Fruit fly (Drosophila melanogaster) whole organism, embryonic: ENCODE results near the gene CG32246.

Experiments
- Atf3 ChIP-seq: fragments of 200-800 bp; sonication (Bioruptor generic); optimal IDR thresholded peaks from 3 replicates; lab custom pipeline; 2016; ENCODE audit warnings: missing biosample characterization, missing genetic modification characterization
- CG12236 ChIP-seq: fragments of 200-800 bp; sonication (Bioruptor generic); optimal IDR thresholded peaks from 2 replicates; lab custom pipeline; 2016; ENCODE audit warnings: missing biosample characterization, missing genetic modification characterization
- CG12299 ChIP-seq: fragments of 200-800 bp; sonication (Bioruptor generic); optimal IDR thresholded peaks from 2 replicates; lab custom pipeline; 2018; ENCODE audit warnings: missing biosample characterization, mild to moderate bottlenecking, missing genetic modification characterization
- CG13775 ChIP-seq: fragments of 200-800 bp; sonication (Bioruptor generic); optimal IDR thresholded peaks from 3 replicates; lab custom pipeline; 2017; ENCODE audit warnings: missing biosample characterization, mild to moderate bottlenecking, missing genetic modification characterization
- CG14965 ChIP-seq: fragments of 200-800 bp; sonication (Bioruptor generic); optimal IDR thresholded peaks from 2 replicates; lab custom pipeline; 2016; ENCODE audit warnings: missing biosample characterization, missing genetic modification characterization, borderline replicate concordance
- CG15696 ChIP-seq: fragments of 200-800 bp; sonication (Bioruptor generic); optimal IDR thresholded peaks from 2 replicates; lab custom pipeline; 2019; ENCODE audit warnings: missing biosample characterization, mild to moderate bottlenecking, missing genetic modification characterization, moderate library complexity
- CG2875 ChIP-seq: fragments of 200-800 bp; sonication (Bioruptor generic); optimal IDR thresholded peaks from 2 replicates; lab custom pipeline; 2017; ENCODE audit warnings: missing biosample characterization, mild to moderate bottlenecking, missing genetic modification characterization, missing genetic modification reagents
- CG30020 ChIP-seq: fragments of 200-800 bp; optimal IDR thresholded peaks from 2 replicates; lab custom pipeline; 2019; ENCODE audit warnings: missing biosample characterization, mild to moderate bottlenecking, missing genetic modification characterization, moderate library complexity
- CG4404 ChIP-seq: fragments of 200-800 bp; sonication (Bioruptor generic); IDR thresholded peaks from 2 replicates; pipeline ENCODE4 v1.3.6; 2022; ENCODE audit warnings: missing biosample characterization, missing genetic modification characterization
- CG5180 ChIP-seq: fragments of 200-800 bp; sonication (Bioruptor generic); optimal IDR thresholded peaks from 3 replicates; lab custom pipeline; 2017; ENCODE audit warnings: missing biosample characterization, missing genetic modification characterization, mild to moderate bottlenecking, moderate library complexity, missing genetic modification reagents
- CG6272 ChIP-seq: fragments of 200-800 bp; sonication (Bioruptor generic); IDR thresholded peaks from 2 replicates; pipeline ENCODE4 v1.3.6; 2022; ENCODE audit warnings: missing biosample characterization, missing genetic modification characterization
- CG8290 ChIP-seq, 3 experiments: fragments of 200-800 bp; sonication (Bioruptor generic); optimal IDR thresholded peaks; 2 replicates each; lab custom pipeline; 2016 to 2019; ENCODE audit warnings: missing biosample characterization in 3 of 3, missing genetic modification characterization in 3 of 3, mild to moderate bottlenecking in 2 of 3, moderate library complexity in 1 of 3
- CG8924 ChIP-seq: fragments of 200-800 bp; optimal IDR thresholded peaks from 3 replicates; lab custom pipeline; 2019; ENCODE audit warnings: missing biosample characterization, mild to moderate bottlenecking, missing genetic modification characterization, moderate library complexity
- CTCF ChIP-seq: fragments of 200-800 bp; sonication (Bioruptor generic); optimal IDR thresholded peaks from 2 replicates; lab custom pipeline; 2017; ENCODE audit warnings: missing biosample characterization, mild to moderate bottlenecking, missing genetic modification characterization, moderate library complexity
- CrebB ChIP-seq: fragments of 200-800 bp; sonication (Bioruptor generic); optimal IDR thresholded peaks from 3 replicates; lab custom pipeline; 2018; ENCODE audit warnings: missing biosample characterization, mild to moderate bottlenecking, missing genetic modification characterization
- Deaf1 ChIP-seq: fragments of 200-800 bp; optimal IDR thresholded peaks from 3 replicates; lab custom pipeline; 2019; ENCODE audit warnings: missing biosample characterization, mild to moderate bottlenecking, missing genetic modification characterization, moderate library complexity
- Dfd ChIP-seq, 2 experiments: fragments of >200 bp; optimal IDR thresholded peaks; 2 replicates each; lab custom pipeline; 2017; ENCODE audit warnings: missing biosample characterization in 2 of 2, missing genetic modification characterization in 2 of 2
- E2f1 ChIP-seq: fragments of 200-800 bp; sonication (Bioruptor generic); IDR thresholded peaks from 2 replicates; pipeline ENCODE4 v1.3.6; 2022; ENCODE audit warnings: missing biosample characterization, missing genetic modification characterization
- E2f2 ChIP-seq: fragments of 200-800 bp; sonication (Bioruptor generic); IDR thresholded peaks from 2 replicates; pipeline ENCODE4 v1.3.6; 2022; ENCODE audit warnings: missing biosample characterization, missing genetic modification characterization
- Fer3 ChIP-seq: fragments of 200-800 bp; sonication (Bioruptor generic); optimal IDR thresholded peaks from 2 replicates; lab custom pipeline; 2018; ENCODE audit warnings: missing biosample characterization, mild to moderate bottlenecking, missing genetic modification characterization, moderate library complexity
- HLH4C ChIP-seq: fragments of 200-800 bp; sonication (Bioruptor generic); IDR thresholded peaks from 3 replicates; pipeline ENCODE4 v1.3.6; 2022; ENCODE audit warnings: missing biosample characterization, missing genetic modification characterization; ENCODE audit not compliant: partially characterized antibody
- Mad ChIP-seq: fragments of 200-800 bp; sonication (Bioruptor generic); optimal IDR thresholded peaks from 2 replicates; lab custom pipeline; 2016; ENCODE audit warnings: missing biosample characterization, missing genetic modification characterization
- Side ChIP-seq: fragments of 200-800 bp; sonication (Bioruptor generic); optimal IDR thresholded peaks from 2 replicates; lab custom pipeline; 2016; ENCODE audit warnings: missing biosample characterization, missing genetic modification characterization
- YL-1 ChIP-seq: fragments of 200-800 bp; sonication (Bioruptor generic); optimal IDR thresholded peaks from 3 replicates; lab custom pipeline; 2017; ENCODE audit warnings: missing biosample characterization, mild to moderate bottlenecking, missing genetic modification characterization
- ara ChIP-seq: fragments of 200-800 bp; sonication (Bioruptor generic); IDR thresholded peaks from 2 replicates; pipeline ENCODE4 v1.3.6; 2022; ENCODE audit warnings: missing biosample characterization, missing genetic modification characterization
- ash1 ChIP-seq: fragments of 200-800 bp; sonication (Bioruptor generic); optimal IDR thresholded peaks from 2 replicates; lab custom pipeline; 2018; ENCODE audit warnings: missing biosample characterization, mild to moderate bottlenecking, missing genetic modification characterization
- bcd ChIP-seq: fragments of 200-800 bp; sonication (Bioruptor generic); optimal IDR thresholded peaks from 2 replicates; lab custom pipeline; 2017; ENCODE audit warnings: missing biosample characterization, mild to moderate bottlenecking, missing genetic modification characterization
- cato ChIP-seq: fragments of 200-800 bp; sonication (Bioruptor generic); optimal IDR thresholded peaks from 2 replicates; lab custom pipeline; 2016; ENCODE audit warnings: missing biosample characterization, missing genetic modification characterization, borderline replicate concordance
- caup ChIP-seq: fragments of 200-800 bp; sonication (Bioruptor generic); optimal IDR thresholded peaks from 3 replicates; lab custom pipeline; 2017; ENCODE audit warnings: missing biosample characterization, mild to moderate bottlenecking, missing genetic modification characterization, moderate library complexity; ENCODE audit not compliant: severe bottlenecking
- chn ChIP-seq: fragments of 200-800 bp; sonication (Bioruptor generic); optimal IDR thresholded peaks from 2 replicates; lab custom pipeline; 2016; ENCODE audit warnings: missing biosample characterization, missing genetic modification characterization
- dmrt11E ChIP-seq: fragments of 200-800 bp; sonication (Bioruptor generic); optimal IDR thresholded peaks from 3 replicates; lab custom pipeline; 2018; ENCODE audit warnings: missing biosample characterization, mild to moderate bottlenecking, missing genetic modification characterization, moderate library complexity
- emc ChIP-seq: fragments of 200-800 bp; sonication (Bioruptor generic); optimal IDR thresholded peaks from 2 replicates; lab custom pipeline; 2016; ENCODE audit warnings: missing biosample characterization, missing genetic modification characterization
- fd102C ChIP-seq: fragments of 200-800 bp; sonication (Bioruptor generic); optimal IDR thresholded peaks from 2 replicates; lab custom pipeline; 2018; ENCODE audit warnings: missing biosample characterization, mild to moderate bottlenecking, missing genetic modification characterization, moderate library complexity
- grn ChIP-seq: fragments of 200-800 bp; sonication (Bioruptor generic); optimal IDR thresholded peaks from 3 replicates; lab custom pipeline; 2017; ENCODE audit warnings: missing biosample characterization, missing genetic modification characterization
- hkb ChIP-seq, 2 experiments: fragments of 200-800 bp in 1 of 2; fragments of >200 bp in 1 of 2; sonication (Bioruptor generic) in 1 of 2; IDR thresholded peaks in 1 of 2; optimal IDR thresholded peaks in 1 of 2; 2 replicates each; pipeline versions ENCODE4 v1.3.6 to Lab custom; 2017 to 2022; ENCODE audit warnings: missing biosample characterization in 1 of 2, missing genetic modification characterization in 1 of 2
- hth ChIP-seq: fragments of >200 bp; optimal IDR thresholded peaks from 2 replicates; lab custom pipeline; 2017; ENCODE audit warnings: inconsistent platforms
- jigr1 ChIP-seq: fragments of 200-800 bp; sonication (Bioruptor generic); IDR thresholded peaks from 3 replicates; pipeline ENCODE4 v1.3.6; 2022; ENCODE audit warnings: missing biosample characterization, missing genetic modification characterization
- kah ChIP-seq: fragments of 200-800 bp; sonication (Bioruptor generic); optimal IDR thresholded peaks from 2 replicates; lab custom pipeline; 2018; ENCODE audit warnings: missing biosample characterization, mild to moderate bottlenecking, missing genetic modification characterization
- kni ChIP-seq: fragments of 200-800 bp; sonication (Bioruptor generic); optimal IDR thresholded peaks from 3 replicates; lab custom pipeline; 2017; ENCODE audit warnings: mild to moderate bottlenecking, missing biosample characterization, missing genetic modification reagents, missing genetic modification characterization
- nerfin-2 ChIP-seq: fragments of 200-800 bp; sonication (Bioruptor generic); IDR thresholded peaks from 2 replicates; pipeline ENCODE4 v1.3.6; 2022; ENCODE audit warnings: missing biosample characterization, missing genetic modification characterization; ENCODE audit not compliant: partially characterized antibody
- otp ChIP-seq: fragments of 200-800 bp; sonication (Bioruptor generic); IDR thresholded peaks from 3 replicates; pipeline ENCODE4, ENCODE4 v1.3.6; 2022; ENCODE audit warnings: missing biosample characterization, missing genetic modification characterization
- pb ChIP-seq: fragments of 200-800 bp; sonication (Bioruptor generic); optimal IDR thresholded peaks from 3 replicates; lab custom pipeline; 2016; ENCODE audit warnings: missing biosample characterization, missing genetic modification characterization
- pfk ChIP-seq: fragments of 200-800 bp; sonication (Bioruptor generic); optimal IDR thresholded peaks from 2 replicates; lab custom pipeline; 2018; ENCODE audit warnings: missing biosample characterization, mild to moderate bottlenecking, missing genetic modification characterization, moderate library complexity
- pum ChIP-seq: fragments of 200-800 bp; sonication (Bioruptor generic); optimal IDR thresholded peaks from 2 replicates; lab custom pipeline; 2016; ENCODE audit warnings: missing biosample characterization, missing genetic modification characterization
- repo ChIP-seq: fragments of 200-800 bp; sonication (Bioruptor generic); optimal IDR thresholded peaks from 2 replicates; lab custom pipeline; 2016; ENCODE audit warnings: missing biosample characterization, missing genetic modification characterization
- scrt ChIP-seq: fragments of 200-800 bp; sonication (Bioruptor generic); optimal IDR thresholded peaks from 2 replicates; lab custom pipeline; 2018; ENCODE audit warnings: missing biosample characterization, mild to moderate bottlenecking, missing genetic modification characterization, moderate library complexity
- seq ChIP-seq: fragments of 200-800 bp; sonication (Bioruptor generic); IDR thresholded peaks from 2 replicates; pipeline ENCODE4 v1.3.6; 2022; ENCODE audit warnings: missing biosample characterization, missing genetic modification characterization
- sna ChIP-seq: fragments of 200-800 bp; sonication (Bioruptor generic); IDR thresholded peaks from 2 replicates; pipeline ENCODE4 v1.3.6; 2022; ENCODE audit warnings: missing biosample characterization, missing genetic modification characterization; ENCODE audit not compliant: partially characterized antibody
- sr ChIP-seq: fragments of 200-800 bp; sonication (Bioruptor generic); IDR thresholded peaks from 3 replicates; pipeline ENCODE4 v1.3.6; 2022; ENCODE audit warnings: missing biosample characterization, missing genetic modification characterization
- stc ChIP-seq: fragments of 200-800 bp; sonication (Bioruptor generic); IDR thresholded peaks from 2 replicates; pipeline ENCODE4 v1.3.6; 2022; ENCODE audit warnings: missing biosample characterization, missing genetic modification characterization
- usp ChIP-seq: fragments of >200 bp; optimal IDR thresholded peaks from 2 replicates; lab custom pipeline; 2017; ENCODE audit warnings: missing biosample characterization, missing genetic modification characterization

Gene CG32246

dm6 chr3L:4607653-4608052 is 13.4 kb upstream of the CG32246 start (continued):
- TF ChIP-seq ash1 (GFP tag; lab: Kevin White, UChicago) (no peak), chn (GFP tag; lab: Kevin White, UChicago) (peak; percentile 57), usp (GFP tag; lab: Kevin White, UChicago) (no peak), emc (GFP tag; lab: Kevin White, UChicago) (no peak), CG12299 (no peak), CG13775 (GFP tag; lab: Kevin White, UChicago) (peak; percentile 6), pb (GFP tag; lab: Kevin White, UChicago) (no peak), caup (no peak), fd102C (GFP tag; lab: Kevin White, UChicago) (no peak), CG15696 (tag; lab: Kevin White, UChicago) (no peak), sna (no peak), seq (GFP tag; lab: Robert Waterston, UW) (no peak), HLH4C (GFP tag; lab: Robert Waterston, UW) (no peak), CTCF (no peak), sr (GFP tag; lab: Robert Waterston, UW) (no peak), jigr1 (GFP tag; lab: Robert Waterston, UW) (0 out of 3 replicates have a peak, but pooled peaks have one; percentile 20), CG12236 (no peak), CG6272 (GFP tag; lab: Robert Waterston, UW) (peak; percentile 70), CG8290 (GFP tag; optimal IDR thresholded peaks at IDR 0.05; lab: Kevin White, UChicago) (no peak), CG8290 (tag; optimal IDR thresholded peaks at IDR 0.05; lab: Kevin White, UChicago) (no peak), kah (GFP tag; lab: Kevin White, UChicago) (no peak), stc (GFP tag; lab: Robert Waterston, UW) (peak; percentile 69), Fer3 (tag; lab: Kevin White, UChicago) (no peak), nerfin-2 (GFP tag; lab: Robert Waterston, UW) (no peak), pfk (no peak), kni (GFP tag; lab: Kevin White, UChicago) (no peak), scrt (GFP tag; lab: Kevin White, UChicago) (no peak), pum (GFP tag; lab: Kevin White, UChicago) (no peak), Atf3 (GFP tag; lab: Kevin White, UChicago) (no peak), CG4404 (GFP tag; lab: Robert Waterston, UW) (peak; percentile 67), CrebB (tag; lab: Kevin White, UChicago) (no peak), CG2875 (GFP tag; lab: Kevin White, UChicago) (peak; percentile 15), Mad (GFP tag; lab: Kevin White, UChicago) (peak; percentile 15), Deaf1 (no peak), YL-1 (GFP tag; lab: Kevin White, UChicago) (no peak), E2f1 (GFP tag; lab: Robert Waterston, UW) (peak; percentile 61), CG5180 (no peak), E2f2 (GFP tag; lab: Robert Waterston, UW) (no peak), repo (no peak), hth (lab: Kevin White, UChicago) (no peak), hkb (optimal IDR thresholded peaks at IDR 0.05; lab: Kevin White, UChicago) (no peak), hkb (GFP tag; IDR thresholded peaks at IDR 0.05; lab: Robert Waterston, UW) (peak; percentile 62), otp (GFP tag; lab: Robert Waterston, UW) (peak; percentile 46; the same call in 1 of the 3 replicates), bcd (GFP tag; lab: Kevin White, UChicago) (peak; percentile 28), CG14965 (GFP tag; lab: Kevin White, UChicago) (no peak), grn (GFP tag; lab: Kevin White, UChicago) (no peak), Dfd (GFP tag; optimal IDR thresholded peaks at IDR 0.05; lab: Kevin White, UChicago) (no peak), CG30020 (tag; lab: Kevin White, UChicago) (no peak), CG8924 (tag; lab: Kevin White, UChicago) (no peak), cato (GFP tag; lab: Kevin White, UChicago) (no peak), Side (GFP tag; lab: Kevin White, UChicago) (no peak), dmrt11E (tag; lab: Kevin White, UChicago) (peak; percentile 60), ara (peak; percentile 82)
